Fruit fly (Drosophila melanogaster): ENCODE measurements around the gene CG15892.

The CG15892 gene

dm6 chrX:6339970-6340548 lies 45.9 kb upstream of the CG15892 start (continued):
- no peak for TF ChIP-seq Nf-YB (GFP tag; optimal IDR thresholded peaks at IDR 0.05)
- no peak for TF ChIP-seq ash1 (GFP tag; optimal IDR thresholded peaks at IDR 0.05)
- peak; percentile 88 for TF ChIP-seq Blimp-1 (GFP tag; optimal IDR thresholded peaks at IDR 0.05)
- no peak for TF ChIP-seq hth (optimal IDR thresholded peaks at IDR 0.05)
- TF ChIP-seq CG31365 (tag; optimal IDR thresholded peaks at IDR 0.05), result no peak
- TF ChIP-seq Taf1 (GFP tag; IDR thresholded peaks at IDR 0.05), result no peak
- TF ChIP-seq CG8765 (GFP tag; IDR thresholded peaks at IDR 0.05), result no peak
- TF ChIP-seq CG12659 (GFP tag; optimal IDR thresholded peaks at IDR 0.05), result no peak
- peak; percentile 56; the same call in 1 of the 2 replicates for TF ChIP-seq Rx (GFP tag; IDR thresholded peaks at IDR 0.05)
- no peak for TF ChIP-seq pho (GFP tag; optimal IDR thresholded peaks at IDR 0.05)
- no peak for TF ChIP-seq usp (GFP tag; optimal IDR thresholded peaks at IDR 0.05)
- no peak for TF ChIP-seq Dfd (GFP tag; optimal IDR thresholded peaks at IDR 0.05)
- TF ChIP-seq tna (GFP tag; IDR thresholded peaks at IDR 0.05; ENCODE audit: partially characterized antibody), result no peak
- no peak for TF ChIP-seq corto (GFP tag; optimal IDR thresholded peaks at IDR 0.05)
- TF ChIP-seq Dbx (GFP tag; IDR thresholded peaks at IDR 0.05), result peak; percentile 55; the same call in 1 of the 3 replicates
- no peak for TF ChIP-seq MESR4 (GFP tag; optimal IDR thresholded peaks at IDR 0.05)
- peak; percentile 75 for TF ChIP-seq abd-A (tag; optimal IDR thresholded peaks at IDR 0.05)
- no peak for TF ChIP-seq zen (tag; optimal IDR thresholded peaks at IDR 0.05)
- peak; percentile 66 for TF ChIP-seq E2f1 (GFP tag; IDR thresholded peaks at IDR 0.05)
- no peak for TF ChIP-seq CG7372 (GFP tag; IDR thresholded peaks at IDR 0.05)
- TF ChIP-seq CG14710 (tag; optimal IDR thresholded peaks at IDR 0.05), result peak; percentile 8
- TF ChIP-seq Dll (GFP tag; IDR thresholded peaks at IDR 0.05; ENCODE audit: partially characterized antibody), result no peak
- TF ChIP-seq CG8388 (GFP tag; optimal IDR thresholded peaks at IDR 0.05), result peak; percentile 48
- peak; percentile 57 for TF ChIP-seq Fer3 (tag; optimal IDR thresholded peaks at IDR 0.05)
- no peak for TF ChIP-seq sqz (GFP tag; optimal IDR thresholded peaks at IDR 0.05)
- TF ChIP-seq CG6813 (GFP tag; optimal IDR thresholded peaks at IDR 0.05), result peak; percentile 59
- no peak for TF ChIP-seq Opbp (GFP tag; IDR thresholded peaks at IDR 0.05; ENCODE audit: partially characterized antibody)
- no peak for TF ChIP-seq TFAM (GFP tag; optimal IDR thresholded peaks at IDR 0.05)
- TF ChIP-seq CG33213 (GFP tag; optimal IDR thresholded peaks at IDR 0.05), result peak; percentile 21
- TF ChIP-seq Chrac-16 (GFP tag; optimal IDR thresholded peaks at IDR 0.05), result peak; percentile 31
- TF ChIP-seq fd102C (GFP tag; optimal IDR thresholded peaks at IDR 0.05), result no peak
- TF ChIP-seq CG11696 (GFP tag; IDR thresholded peaks at IDR 0.05), result 0 out of 2 replicates have a peak, but pooled peaks have one; percentile 29
- TF ChIP-seq phol (tag; optimal IDR thresholded peaks at IDR 0.05), result peak; percentile 57
- TF ChIP-seq CG8281 (tag; optimal IDR thresholded peaks at IDR 0.05), result no peak
- 0 out of 2 replicates have a peak, but pooled peaks have one; percentile 11 for TF ChIP-seq CG1024 (GFP tag; IDR thresholded peaks at IDR 0.05)
- TF ChIP-seq pita (GFP tag; optimal IDR thresholded peaks at IDR 0.05), result no peak
- no peak for TF ChIP-seq CG9876 (GFP tag; optimal IDR thresholded peaks at IDR 0.05)
- TF ChIP-seq BtbVII (GFP tag; optimal IDR thresholded peaks at IDR 0.05), result peak; percentile 6
- TF ChIP-seq CG7987 (GFP tag; optimal IDR thresholded peaks at IDR 0.05), result no peak
- peak; percentile 90 for TF ChIP-seq Med (GFP tag)
- TF ChIP-seq twi (tag; optimal IDR thresholded peaks at IDR 0.05), result no peak
- peak; percentile 22 for TF ChIP-seq CG13624 (GFP tag; optimal IDR thresholded peaks at IDR 0.05)
- no peak for TF ChIP-seq Sry-β (GFP tag; optimal IDR thresholded peaks at IDR 0.05)
- peak; percentile 21 for TF ChIP-seq trem (tag; optimal IDR thresholded peaks at IDR 0.05)
- TF ChIP-seq CkIIα-i1 (GFP tag; IDR thresholded peaks at IDR 0.05), result no peak
- no peak for TF ChIP-seq ato (GFP tag; IDR thresholded peaks at IDR 0.05; ENCODE audit: partially characterized antibody)
- peak; percentile 35; the same call in 1 of the 3 replicates for TF ChIP-seq Optix (GFP tag; IDR thresholded peaks at IDR 0.05)
- TF ChIP-seq Hr39 (optimal IDR thresholded peaks at IDR 0.05), result no peak
- TF ChIP-seq Gsc (GFP tag; IDR thresholded peaks at IDR 0.05), result 0 out of 2 replicates have a peak, but pooled peaks have one; percentile 18
- TF ChIP-seq aop (GFP tag; IDR thresholded peaks at IDR 0.05), result no peak
